Fruit fly (Drosophila melanogaster): ENCODE results near the gene CG13693.

CG13693 gene

dm6 chr2L:268788-269187, 36.5 kb downstream of the CG13693 start, which contains the start of gene CG3345:
Gene CG3345, plus strand, starts transcription at chr2L:269088.
- TF ChIP-seq CG1647 (GFP tag; optimal IDR thresholded peaks at IDR 0.05) (no peak), NC2α (GFP tag; optimal IDR thresholded peaks at IDR 0.05) (no peak), CG15601 (tag; optimal IDR thresholded peaks at IDR 0.05) (no peak), caup (GFP tag; optimal IDR thresholded peaks at IDR 0.05; ENCODE audit: severe bottlenecking) (no peak), CG32772 (GFP tag; IDR thresholded peaks at IDR 0.05) (no peak)

- peak; percentile 48 for TF ChIP-seq HmgZ (tag; optimal IDR thresholded peaks at IDR 0.05)
- peak; percentile 63; the same call in 1 of the 4 replicates for TF ChIP-seq chinmo (GFP tag; IDR thresholded peaks at IDR 0.05; ENCODE audit: partially characterized antibody)
- 0 out of 3 replicates have a peak, but pooled peaks have one; percentile 15 for TF ChIP-seq CG17361 (GFP tag; IDR thresholded peaks at IDR 0.05)
- TF ChIP-seq E2f2 (GFP tag; IDR thresholded peaks at IDR 0.05): peak; percentile 75
- TF ChIP-seq vnd (GFP tag; IDR thresholded peaks at IDR 0.05; ENCODE audit: partially characterized antibody): peak; percentile 50; the same call in 2 of the 3 replicates
- TF ChIP-seq CG1832 (GFP tag; optimal IDR thresholded peaks at IDR 0.05): no peak
- peak; percentile 58; the same call in 2 of the 3 replicates for TF ChIP-seq Opbp (GFP tag; IDR thresholded peaks at IDR 0.05; ENCODE audit: partially characterized antibody)
- TF ChIP-seq grau (tag; optimal IDR thresholded peaks at IDR 0.05): peak; percentile 7
- peak; percentile 97 for TF ChIP-seq CG7928 (GFP tag; optimal IDR thresholded peaks at IDR 0.05)
- TF ChIP-seq CG31224 (GFP tag; IDR thresholded peaks at IDR 0.05): no peak
- TF ChIP-seq pnt (GFP tag; optimal IDR thresholded peaks at IDR 0.05): no peak
- TF ChIP-seq Atf3 (GFP tag; optimal IDR thresholded peaks at IDR 0.05): no peak
- no peak for TF ChIP-seq tio (GFP tag; optimal IDR thresholded peaks at IDR 0.05)
- no peak for TF ChIP-seq CG2120 (GFP tag; optimal IDR thresholded peaks at IDR 0.05)
- TF ChIP-seq B-H2 (GFP tag; optimal IDR thresholded peaks at IDR 0.05): peak; percentile 3
- no peak for TF ChIP-seq CG9727 (GFP tag; optimal IDR thresholded peaks at IDR 0.05)
- TF ChIP-seq dati (GFP tag; IDR thresholded peaks at IDR 0.05): no peak
- peak; percentile 97 for TF ChIP-seq MBD-R2 (GFP tag; IDR thresholded peaks at IDR 0.05)
- TF ChIP-seq BEAF-32 (GFP tag; optimal IDR thresholded peaks at IDR 0.05): peak; percentile 72
- peak; percentile 92 for TF ChIP-seq CG2116 (GFP tag; optimal IDR thresholded peaks at IDR 0.05)
- TF ChIP-seq CG4617 (GFP tag; optimal IDR thresholded peaks at IDR 0.05; ENCODE audit: borderline replicate concordance): peak; percentile 44
- TF ChIP-seq Fer1 (GFP tag; optimal IDR thresholded peaks at IDR 0.05): peak; percentile 48
- peak; percentile 7 for TF ChIP-seq CTCF (GFP tag; optimal IDR thresholded peaks at IDR 0.05)
- TF ChIP-seq CG14860 (GFP tag; IDR thresholded peaks at IDR 0.05; ENCODE audit: partially characterized antibody): peak; percentile 58; the same call in 2 of the 3 replicates
- peak; percentile 59; the same call in 2 of the 3 replicates for TF ChIP-seq hb (GFP tag; IDR thresholded peaks at IDR 0.05; ENCODE audit: partially characterized antibody)
- TF ChIP-seq pzg (GFP tag; optimal IDR thresholded peaks at IDR 0.05): peak; percentile 71
- peak; percentile 9 for TF ChIP-seq Sin3A (optimal IDR thresholded peaks at IDR 0.05)
- peak; percentile 14 for TF ChIP-seq sug (tag; optimal IDR thresholded peaks at IDR 0.05)
- peak; percentile 35 to 90 for TF ChIP-seq crp (GFP tag; optimal IDR thresholded peaks at IDR 0.05)
- TF ChIP-seq Doc2 (GFP tag; IDR thresholded peaks at IDR 0.05): no peak
- TF ChIP-seq sens (GFP tag): peak; percentile 38
- peak; percentile 84 for TF ChIP-seq dm (GFP tag; optimal IDR thresholded peaks at IDR 0.05)
- peak; percentile 46 for TF ChIP-seq CG12659 (GFP tag; optimal IDR thresholded peaks at IDR 0.05)
- peak; percentile 90 for TF ChIP-seq Dref (GFP tag; IDR thresholded peaks at IDR 0.05)
- 0 out of 2 replicates have a peak, but pooled peaks have one; percentile 55 for TF ChIP-seq sna (GFP tag; IDR thresholded peaks at IDR 0.05; ENCODE audit: partially characterized antibody)
- TF ChIP-seq CG13287 (GFP tag; IDR thresholded peaks at IDR 0.05; ENCODE audit: partially characterized antibody): peak; percentile 86
- TF ChIP-seq CG3281 (GFP tag; optimal IDR thresholded peaks at IDR 0.05): peak; percentile 34
- peak; percentile 59 for TF ChIP-seq CG1603 (tag; optimal IDR thresholded peaks at IDR 0.05)
- TF ChIP-seq CG14441 (GFP tag; IDR thresholded peaks at IDR 0.05): no peak
- TF ChIP-seq exex (tag; optimal IDR thresholded peaks at IDR 0.05): no peak
- no peak for TF ChIP-seq run (tag; optimal IDR thresholded peaks at IDR 0.05)
- TF ChIP-seq Dll (GFP tag; IDR thresholded peaks at IDR 0.05; ENCODE audit: partially characterized antibody): peak; percentile 74
- TF ChIP-seq Dp (GFP tag; optimal IDR thresholded peaks at IDR 0.05): peak; percentile 73
Measured at dm6 chr2L:271553-271952, 39.3 kb downstream of the CG13693 start, which contains the start of gene Dus1. Gene Dus1, minus strand, starts transcription at chr2L:271744.

All from whole organism, embryonic.